Worm (Caenorhabditis elegans): ENCODE data around the gene cnc-8.
A peak's percentile ranks its signal among the peaks of the same experiment; 100 is the strongest.

The cnc-8 gene

DNA sequence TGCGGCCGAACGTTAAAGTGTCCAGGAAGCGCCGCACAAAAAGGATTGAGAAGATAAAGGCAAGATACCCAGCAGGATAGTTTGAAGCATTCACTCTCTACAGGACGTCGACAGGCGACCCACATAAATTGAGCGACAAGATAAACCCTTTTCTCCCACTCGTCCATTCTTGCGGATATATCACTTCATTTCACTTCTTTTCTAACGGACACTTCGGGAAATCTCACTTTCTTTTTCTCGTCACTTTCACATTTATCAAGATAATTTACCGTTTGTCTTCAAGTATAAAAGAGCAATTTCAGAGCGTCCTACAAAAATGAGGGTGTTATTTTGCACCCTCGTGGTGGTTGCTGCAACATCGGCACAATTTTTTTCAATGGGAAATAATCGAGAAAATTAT is 11.2 kb downstream of the cnc-8 start, which contains the start of gene R07E3.6:
Gene R07E3.6, plus strand, starts transcription at position 158 of the 400 bp plus-strand sequence.
- TF ChIP-seq nhr-43 (tag; optimal IDR thresholded peaks at IDR 0.05; ENCODE audit: poor library complexity, severe bottlenecking): peak; percentile 31
- TF ChIP-seq snpc-4 (tag; optimal IDR thresholded peaks at IDR 0.05): no peak
- peak; percentile 56 for TF ChIP-seq nhr-23 (tag; optimal IDR thresholded peaks at IDR 0.05)
- no peak for TF ChIP-seq tbx-2 (tag; optimal IDR thresholded peaks at IDR 0.05)
- no peak for TF ChIP-seq fkh-2 (tag; optimal IDR thresholded peaks at IDR 0.05)
- no peak for TF ChIP-seq zag-1 (tag; optimal IDR thresholded peaks at IDR 0.05)
- no peak for TF ChIP-seq fkh-10 (GFP tag; optimal IDR thresholded peaks at IDR 0.05)
- no peak for TF ChIP-seq daf-12 (tag; optimal IDR thresholded peaks at IDR 0.05)
- no peak for TF ChIP-seq unc-39 (tag; optimal IDR thresholded peaks at IDR 0.05)
- TF ChIP-seq aly-2 (tag; optimal IDR thresholded peaks at IDR 0.05): no peak
- no peak for TF ChIP-seq elt-1 (tag; optimal IDR thresholded peaks at IDR 0.05)

DNA sequence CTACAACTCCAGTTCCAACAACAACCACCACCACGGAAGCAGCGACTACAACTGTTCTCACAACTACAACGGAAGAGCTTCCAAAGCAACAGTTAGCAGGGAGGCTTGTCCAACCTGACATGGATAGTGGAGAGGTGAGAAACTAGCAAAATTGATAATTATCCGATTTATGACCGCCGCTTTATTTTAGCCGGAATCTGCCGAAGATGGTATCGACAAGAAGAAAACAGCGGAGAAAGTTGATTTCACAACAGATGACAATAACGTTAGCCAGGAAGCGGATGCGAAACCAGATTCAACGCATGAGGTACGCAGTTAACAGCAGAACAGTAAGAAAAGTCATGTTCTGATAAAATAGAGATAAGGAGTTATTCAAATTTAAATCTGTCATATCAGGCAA is 12.0 kb downstream of the cnc-8 start:
- TF ChIP-seq lin-15B (tag; optimal IDR thresholded peaks at IDR 0.05) (no peak), mml-1 (tag; optimal IDR thresholded peaks at IDR 0.05) (no peak), nhr-43 (tag; optimal IDR thresholded peaks at IDR 0.05; ENCODE audit: poor library complexity, severe bottlenecking) (no peak), hmg-11 (tag; optimal IDR thresholded peaks at IDR 0.05) (no peak), egl-5 (tag; optimal IDR thresholded peaks at IDR 0.05) (no peak), nhr-77 (tag; optimal IDR thresholded peaks at IDR 0.05) (no peak), ztf-4 (tag; optimal IDR thresholded peaks at IDR 0.05) (no peak), ceh-9 (tag; optimal IDR thresholded peaks at IDR 0.05) (no peak), nhr-12 (tag; optimal IDR thresholded peaks at IDR 0.05) (no peak), nhr-76 (tag; optimal IDR thresholded peaks at IDR 0.05) (no peak), nhr-25 (tag; optimal IDR thresholded peaks at IDR 0.05) (no peak), ztf-11 (tag; optimal IDR thresholded peaks at IDR 0.05) (no peak), nhr-28 (tag; optimal IDR thresholded peaks at IDR 0.05) (no peak), nhr-11 (tag; optimal IDR thresholded peaks at IDR 0.05) (no peak)

DNA sequence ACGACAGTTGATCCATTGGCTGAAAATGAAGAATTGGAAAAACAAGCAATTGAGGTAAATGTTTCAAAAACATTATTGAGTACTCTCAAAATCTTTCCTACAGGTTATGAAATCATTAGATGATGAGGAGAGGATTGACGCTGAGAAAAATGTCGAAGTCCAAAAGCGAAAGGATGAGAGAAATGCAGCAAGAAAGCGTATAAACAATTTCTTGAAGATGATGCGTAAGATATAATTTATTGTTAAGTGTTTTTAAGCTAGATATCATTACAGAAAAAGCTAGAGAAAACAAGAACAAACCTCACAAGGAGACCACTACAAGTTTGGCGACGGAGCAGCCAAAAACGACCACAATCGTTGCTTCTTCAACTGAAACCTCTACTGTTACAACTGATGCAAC is 13.3 kb downstream of the cnc-8 start:
- no peak for TF ChIP-seq egl-27 (tag; optimal IDR thresholded peaks at IDR 0.05)
- TF ChIP-seq pqm-1 (tag; optimal IDR thresholded peaks at IDR 0.05): no peak
- TF ChIP-seq elt-1 (tag; optimal IDR thresholded peaks at IDR 0.05): no peak
- no peak for TF ChIP-seq nhr-77 (tag; optimal IDR thresholded peaks at IDR 0.05)
- TF ChIP-seq unc-62 (GFP tag; optimal IDR thresholded peaks at IDR 0.05): no peak
- TF ChIP-seq lsy-12 (tag; optimal IDR thresholded peaks at IDR 0.05): no peak
- no peak for TF ChIP-seq sea-2 (GFP tag; optimal IDR thresholded peaks at IDR 0.05)
- no peak for TF ChIP-seq fkh-10 (GFP tag; optimal IDR thresholded peaks at IDR 0.05)
- no peak for TF ChIP-seq unc-39 (tag; optimal IDR thresholded peaks at IDR 0.05)
- no peak for TF ChIP-seq lin-15B (tag; optimal IDR thresholded peaks at IDR 0.05)

DNA sequence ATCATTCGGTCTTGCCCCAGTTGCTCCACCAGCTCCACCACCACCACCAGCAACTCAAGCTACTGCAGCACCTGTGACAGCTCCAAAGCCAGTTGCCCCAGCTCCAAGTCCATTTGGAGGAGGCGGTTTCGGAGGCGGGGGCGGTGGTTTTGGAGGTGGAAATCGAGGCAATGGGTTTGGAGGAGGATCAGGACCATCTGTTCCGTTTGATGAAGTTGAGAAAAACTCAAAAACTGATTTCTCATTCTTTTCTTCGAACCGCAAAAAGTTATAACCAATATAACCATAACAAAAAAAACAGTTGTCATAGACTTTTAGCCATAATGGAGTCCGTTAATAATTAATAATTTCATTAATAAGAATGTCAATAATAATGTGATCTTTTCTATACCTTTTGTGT is 15.0 kb downstream of the cnc-8 start:
- TF ChIP-seq ztf-11 (tag; optimal IDR thresholded peaks at IDR 0.05): no peak
- no peak for TF ChIP-seq nhr-76 (tag; optimal IDR thresholded peaks at IDR 0.05)
- TF ChIP-seq lsy-12 (tag; optimal IDR thresholded peaks at IDR 0.05): no peak
- TF ChIP-seq pqm-1 (tag; optimal IDR thresholded peaks at IDR 0.05): no peak
- TF ChIP-seq sea-2 (GFP tag; optimal IDR thresholded peaks at IDR 0.05): no peak
- no peak for TF ChIP-seq nhr-25 (tag; optimal IDR thresholded peaks at IDR 0.05)
- no peak for TF ChIP-seq pha-4 (tag; optimal IDR thresholded peaks at IDR 0.05)
- no peak for TF ChIP-seq lin-15B (tag; optimal IDR thresholded peaks at IDR 0.05)
- no peak for TF ChIP-seq egl-27 (tag; optimal IDR thresholded peaks at IDR 0.05)
- no peak for TF ChIP-seq ceh-28 (tag; optimal IDR thresholded peaks at IDR 0.05)
- no peak for TF ChIP-seq R02D3.7 (tag; optimal IDR thresholded peaks at IDR 0.05)
- no peak for TF ChIP-seq mdl-1 (tag; optimal IDR thresholded peaks at IDR 0.05)
- TF ChIP-seq ceh-82 (tag; optimal IDR thresholded peaks at IDR 0.05): no peak
- TF ChIP-seq egl-5 (tag; optimal IDR thresholded peaks at IDR 0.05): no peak
- no peak for TF ChIP-seq nfya-1 (tag; optimal IDR thresholded peaks at IDR 0.05; ENCODE audit: insufficient read depth)
- no peak for TF ChIP-seq hmg-11 (tag; optimal IDR thresholded peaks at IDR 0.05)
- TF ChIP-seq fos-1 (tag; optimal IDR thresholded peaks at IDR 0.05): no peak
- no peak for TF ChIP-seq nhr-23 (tag; optimal IDR thresholded peaks at IDR 0.05)
